Worm (Caenorhabditis elegans) whole organism, early embryonic: ENCODE data around the gene C34B4.2.

Experiments
- B0310.2 ChIP-seq: sonication (generic microtip); optimal IDR thresholded peaks from 2 replicates; lab custom pipeline; 2016; ENCODE audit warnings: mild to moderate bottlenecking, missing genetic modification characterization, missing compliant biosample characterization
- F13C5.2 ChIP-seq: sonication (generic microtip); optimal IDR thresholded peaks from 2 replicates; lab custom pipeline; 2017; ENCODE audit warnings: mild to moderate bottlenecking, missing genetic modification characterization, inconsistent platforms, missing compliant biosample characterization
- aly-1 ChIP-seq: sonication (generic microtip); optimal IDR thresholded peaks from 2 replicates; lab custom pipeline; 2016; ENCODE audit warnings: missing genetic modification characterization, missing compliant biosample characterization
- ama-1 ChIP-seq: fragments of 150-350 bp; optimal IDR thresholded peaks from 2 replicates; lab custom pipeline; 2014
- ceh-36 ChIP-seq: sonication (generic microtip); optimal IDR thresholded peaks from 2 replicates; lab custom pipeline; 2016; ENCODE audit warnings: missing genetic modification characterization, inconsistent platforms, missing compliant biosample characterization
- ets-7 ChIP-seq: sonication (generic microtip); optimal IDR thresholded peaks from 2 replicates; lab custom pipeline; 2016; ENCODE audit warnings: missing genotype, missing genetic modification characterization, missing compliant biosample characterization
- flt-1 ChIP-seq: fragments of 200-800 bp; sonication (Bioruptor generic); IDR thresholded peaks from 2 replicates; pipeline ENCODE4 v1.3.6; 2022; ENCODE audit warnings: missing genetic modification characterization, missing compliant biosample characterization
- hnd-1 ChIP-seq: sonication (generic microtip); optimal IDR thresholded peaks from 2 replicates; lab custom pipeline; 2016; ENCODE audit warnings: missing genetic modification characterization, missing compliant biosample characterization
- pes-1 ChIP-seq: fragments of 200-800 bp; sonication (Bioruptor generic); IDR thresholded peaks from 2 replicates; pipeline ENCODE4 v1.3.6; 2022; ENCODE audit warnings: missing genetic modification reagents, missing genetic modification characterization, missing compliant biosample characterization
- scrt-1 ChIP-seq: fragments of 200-800 bp; sonication (Bioruptor generic); IDR thresholded peaks from 2 replicates; pipeline ENCODE4 v1.3.6; 2022; ENCODE audit warnings: missing genetic modification characterization, missing compliant biosample characterization
- tbx-11 ChIP-seq: fragments of 200-800 bp; sonication (Bioruptor generic); IDR thresholded peaks from 2 replicates; pipeline ENCODE4 v1.3.6; 2022; ENCODE audit warnings: missing genetic modification characterization, missing compliant biosample characterization
- tra-4 ChIP-seq: sonication (generic microtip); optimal IDR thresholded peaks from 2 replicates; lab custom pipeline; 2017; ENCODE audit warnings: missing genetic modification characterization, missing compliant biosample characterization

DNA sequence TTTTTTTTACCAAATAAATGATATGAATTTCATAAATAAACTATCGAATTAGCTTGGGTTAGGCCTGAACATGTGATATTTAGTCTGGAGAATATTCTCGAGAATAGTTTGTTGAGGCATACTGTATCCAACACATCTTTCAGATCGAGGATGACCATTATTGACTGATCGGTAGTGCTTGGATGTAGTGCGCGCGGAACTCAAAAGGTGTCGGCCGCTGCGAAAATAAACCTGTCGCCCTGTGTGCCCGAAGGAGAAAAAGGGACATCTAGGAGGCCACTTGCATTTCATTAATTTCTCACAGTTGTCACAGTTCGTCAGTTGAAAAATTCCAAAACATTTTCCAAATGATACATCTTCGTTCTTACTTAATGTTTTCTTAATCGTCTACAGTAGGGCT is 18.7 kb upstream of the C34B4.2 start:
- TF ChIP-seq tbx-11 (GFP tag; lab: Robert Waterston, UW) (no peak), pes-1 (GFP tag; lab: Robert Waterston, UW) (no peak), ceh-36 (tag; lab: Kevin White, UChicago) (no peak), ama-1 (lab: Kevin White, UChicago) (no peak), hnd-1 (tag; lab: Kevin White, UChicago) (no peak), ets-7 (tag; lab: Kevin White, UChicago) (no peak), tra-4 (tag; lab: Kevin White, UChicago) (no peak), F13C5.2 (no peak), scrt-1 (no peak), aly-1 (tag; lab: Kevin White, UChicago) (no peak), B0310.2 (tag; lab: Kevin White, UChicago) (no peak), flt-1 (GFP tag; lab: Robert Waterston, UW) (no peak)
